Worm (Caenorhabditis elegans): ENCODE results near the gene daf-7.

Gene daf-7

DNA sequence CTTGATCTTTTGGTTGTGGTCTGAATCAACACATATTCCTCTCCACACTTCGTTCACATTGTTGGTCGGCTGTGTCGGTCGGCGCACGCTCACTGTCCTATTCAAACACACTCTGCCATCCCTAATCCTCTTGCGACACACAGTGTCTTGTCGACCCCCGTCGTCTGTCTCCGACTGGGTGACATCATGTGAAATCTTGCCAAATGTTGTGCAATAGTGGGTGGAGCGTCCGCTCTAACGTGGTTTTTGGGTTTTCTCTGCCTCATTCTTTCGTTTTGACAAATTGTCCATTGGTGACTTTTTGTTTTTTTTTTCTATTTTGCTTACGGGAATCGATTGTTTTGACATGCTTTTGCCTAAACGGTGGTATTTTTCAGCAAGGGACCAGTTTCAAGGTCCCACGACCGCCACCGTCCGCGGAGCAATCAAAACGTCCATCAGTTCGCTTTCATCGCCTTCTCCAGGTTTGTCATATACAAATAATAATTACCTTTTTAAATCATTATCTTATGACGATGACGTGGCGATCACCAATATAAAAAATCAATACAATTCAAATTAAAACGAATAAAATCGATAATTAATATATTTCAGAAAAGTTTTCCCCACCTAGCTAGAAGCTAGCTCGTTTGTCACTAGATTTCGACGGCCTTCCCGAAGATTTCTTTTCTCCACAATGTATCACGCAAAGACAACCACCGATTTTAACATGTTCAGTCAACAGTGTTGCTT lies 22.2 kb downstream of the daf-7 start (continued):
- TF ChIP-seq hpl-2 (GFP tag; optimal IDR thresholded peaks at IDR 0.05): peak; percentile 56
- TF ChIP-seq snpc-4 (tag; optimal IDR thresholded peaks at IDR 0.05): peak; percentile 80
- no peak for TF ChIP-seq ceh-63 (GFP tag; optimal IDR thresholded peaks at IDR 0.05)
- peak; percentile 97 for TF ChIP-seq nhr-85 (tag)
- no peak for TF ChIP-seq lin-15B (tag; optimal IDR thresholded peaks at IDR 0.05)
- peak; percentile 82 for TF ChIP-seq xbp-1 (tag; optimal IDR thresholded peaks at IDR 0.05)
- TF ChIP-seq fos-1 (tag; optimal IDR thresholded peaks at IDR 0.05): peak; percentile 85
- no peak for TF ChIP-seq grh-1 (GFP tag; IDR thresholded peaks at IDR 0.05)
- TF ChIP-seq sup-37 (GFP tag; optimal IDR thresholded peaks at IDR 0.05): peak; percentile 45
- no peak for TF ChIP-seq Y116A8C.19 (tag; optimal IDR thresholded peaks at IDR 0.05; ENCODE audit: borderline replicate concordance)
- TF ChIP-seq sox-4 (tag; optimal IDR thresholded peaks at IDR 0.05): no peak
- TF ChIP-seq C34B4.2 (tag; optimal IDR thresholded peaks at IDR 0.05): no peak
- TF ChIP-seq aly-2 (tag; optimal IDR thresholded peaks at IDR 0.05): peak; percentile 55
- TF ChIP-seq snu-23 (GFP tag; optimal IDR thresholded peaks at IDR 0.05): peak; percentile 95
- peak; percentile 32 for TF ChIP-seq F16B12.6 (tag; optimal IDR thresholded peaks at IDR 0.05)
- peak; percentile 54 for TF ChIP-seq egl-13 (tag; optimal IDR thresholded peaks at IDR 0.05)
- TF ChIP-seq nhr-76 (tag; optimal IDR thresholded peaks at IDR 0.05): no peak
- peak; percentile 79 to 90 for TF ChIP-seq efl-1 (optimal IDR thresholded peaks at IDR 0.05)
- TF ChIP-seq efl-1 (GFP tag; optimal IDR thresholded peaks at IDR 0.05 in 1 of 2): peak; percentile 69 to 96
- no peak for TF ChIP-seq mef-2 (tag; optimal IDR thresholded peaks at IDR 0.05)
- TF ChIP-seq ama-1 (optimal IDR thresholded peaks at IDR 0.05): peak; percentile 80
- TF ChIP-seq ztf-11 (tag; optimal IDR thresholded peaks at IDR 0.05): peak in 1 of 2 experiments; percentile 11
- peak; percentile 86 for TF ChIP-seq tbx-2 (tag; optimal IDR thresholded peaks at IDR 0.05)
- TF ChIP-seq elt-3 (tag; optimal IDR thresholded peaks at IDR 0.05): peak in 5 of 6 experiments; percentile 5 to 84 (median 65)
- TF ChIP-seq lsy-2 (tag; optimal IDR thresholded peaks at IDR 0.05): peak; percentile 81 to 95
- peak; percentile 93 for TF ChIP-seq mep-1 (tag; optimal IDR thresholded peaks at IDR 0.05)
- TF ChIP-seq nhr-11 (tag; optimal IDR thresholded peaks at IDR 0.05): peak; percentile 84
- TF ChIP-seq tlp-1 (tag; optimal IDR thresholded peaks at IDR 0.05): no peak
- no peak for TF ChIP-seq fkh-4 (tag; optimal IDR thresholded peaks at IDR 0.05; ENCODE audit: borderline replicate concordance)
- TF ChIP-seq blmp-1 (tag; optimal IDR thresholded peaks at IDR 0.05): peak; percentile 51
- TF ChIP-seq ces-1 (GFP tag; optimal IDR thresholded peaks at IDR 0.05): no peak
- peak; percentile 97 for TF ChIP-seq nhr-71 (tag; optimal IDR thresholded peaks at IDR 0.05)
- peak; percentile 91 for TF ChIP-seq nhr-20 (tag; optimal IDR thresholded peaks at IDR 0.05)
- peak; percentile 99 for TF ChIP-seq lin-14 (GFP tag; optimal IDR thresholded peaks at IDR 0.05)
- no peak for TF ChIP-seq C04F5.9 (tag; optimal IDR thresholded peaks at IDR 0.05)

DNA sequence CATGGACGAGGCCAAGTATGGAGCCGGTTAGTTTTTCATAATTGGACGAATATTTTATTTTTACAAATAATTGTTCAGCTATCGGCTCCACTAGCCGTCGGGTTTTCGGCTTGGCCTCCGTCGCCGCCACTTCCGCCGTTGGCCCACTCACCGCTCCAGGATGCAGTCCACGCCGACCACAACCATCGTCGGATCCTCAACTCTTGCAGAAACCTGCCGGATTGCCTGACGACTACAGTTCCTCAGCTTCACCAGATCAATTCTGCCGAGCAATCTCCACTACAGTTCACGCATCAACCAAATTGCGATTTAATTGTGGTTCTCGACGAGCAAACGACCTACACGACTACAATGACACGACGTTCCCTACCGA lies 22.8 kb downstream of the daf-7 start:
- TF ChIP-seq zip-4 (GFP tag; optimal IDR thresholded peaks at IDR 0.05): peak; percentile 7
- peak; percentile 24 for TF ChIP-seq C34B4.2 (tag; optimal IDR thresholded peaks at IDR 0.05)
- TF ChIP-seq aha-1 (tag; optimal IDR thresholded peaks at IDR 0.05): no peak
- peak in 1 of 2 experiments; percentile 7 for TF ChIP-seq mdl-1 (tag; optimal IDR thresholded peaks at IDR 0.05)
- TF ChIP-seq nhr-85 (tag): peak; percentile 64

DNA sequence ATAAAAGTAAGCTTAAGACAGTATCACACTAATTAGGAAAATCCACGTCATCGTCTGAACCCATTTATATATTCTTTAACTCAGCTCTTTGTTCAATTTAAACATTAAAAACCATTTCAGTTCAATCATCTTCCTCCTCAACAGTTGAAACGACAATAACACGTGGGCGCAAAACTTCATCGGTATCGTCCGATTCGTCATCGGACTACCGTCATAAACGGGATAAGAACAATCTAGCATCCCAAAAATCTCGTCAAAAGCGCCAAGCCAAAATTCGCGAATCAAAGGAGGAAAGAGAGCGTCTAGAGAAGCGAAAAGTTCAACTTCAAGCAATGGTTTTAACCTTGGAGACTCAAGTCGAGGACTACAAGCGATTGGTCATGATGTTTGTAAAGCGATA lies 23.6 kb downstream of the daf-7 start:
- TF ChIP-seq F16B12.6 (tag; optimal IDR thresholded peaks at IDR 0.05): no peak
- peak; percentile 22 for TF ChIP-seq ama-1 (optimal IDR thresholded peaks at IDR 0.05)
- peak; percentile 10 for TF ChIP-seq dsc-1 (tag; optimal IDR thresholded peaks at IDR 0.05)
- no peak for TF ChIP-seq nhr-19 (GFP tag; conservative IDR thresholded peaks at IDR 0.05)
- no peak for TF ChIP-seq sup-37 (GFP tag; optimal IDR thresholded peaks at IDR 0.05)
- no peak for TF ChIP-seq xbp-1 (tag; optimal IDR thresholded peaks at IDR 0.05)
- no peak for TF ChIP-seq lir-3 (tag; optimal IDR thresholded peaks at IDR 0.05; ENCODE audit: poor library complexity)
- TF ChIP-seq egl-27 (tag; optimal IDR thresholded peaks at IDR 0.05): no peak
- TF ChIP-seq alr-1 (tag; optimal IDR thresholded peaks at IDR 0.05; ENCODE audit: borderline replicate concordance): no peak
- TF ChIP-seq hlh-4 (tag; optimal IDR thresholded peaks at IDR 0.05): no peak
- no peak for TF ChIP-seq aha-1 (tag; optimal IDR thresholded peaks at IDR 0.05)
- no peak for TF ChIP-seq C04F5.9 (tag; optimal IDR thresholded peaks at IDR 0.05)
- TF ChIP-seq C16A3.4 (tag; optimal IDR thresholded peaks at IDR 0.05): no peak

Measured in whole organism, L1 larva.